Worm (Caenorhabditis elegans) whole organism, mixed stage, embryonic: ENCODE results near the gene F28B4.1.

Source experiments
- M03D4.4 ChIP-seq: sonication (generic microtip); optimal IDR thresholded peaks from 2 replicates; lab custom pipeline; 2017; ENCODE audit warnings: mild to moderate bottlenecking, missing genetic modification characterization, missing compliant biosample characterization
- blmp-1 ChIP-seq: fragments of 150-350 bp; optimal IDR thresholded peaks from 2 replicates; lab custom pipeline; 2014; ENCODE audit warnings: missing biosample characterization, missing genetic modification characterization
- elt-1 ChIP-seq: sonication (generic microtip); optimal IDR thresholded peaks from 2 replicates; lab custom pipeline; 2017; ENCODE audit warnings: missing genetic modification characterization, mild to moderate bottlenecking, missing compliant biosample characterization, antibody characterized with exemption, moderate library complexity, borderline replicate concordance; ENCODE audit not compliant: insufficient read depth
- lin-13 ChIP-seq: fragments of 150-350 bp; optimal IDR thresholded peaks from 2 replicates; lab custom pipeline; 2014; ENCODE audit warnings: missing biosample characterization, missing genetic modification characterization
- mab-5 ChIP-seq: fragments of 150-350 bp; optimal IDR thresholded peaks from 2 replicates; lab custom pipeline; 2014; ENCODE audit warnings: missing biosample characterization, missing genetic modification characterization
- nhr-12 ChIP-seq: fragments of 150-350 bp; optimal IDR thresholded peaks from 2 replicates; lab custom pipeline; 2014; ENCODE audit warnings: missing biosample characterization, missing genetic modification characterization
- nhr-237 ChIP-seq: fragments of 150-350 bp; optimal IDR thresholded peaks from 2 replicates; lab custom pipeline; 2014; ENCODE audit warnings: missing biosample characterization, missing genetic modification characterization
- nhr-76 ChIP-seq: sonication (generic microtip); optimal IDR thresholded peaks from 2 replicates; lab custom pipeline; 2017; ENCODE audit warnings: missing biosample characterization, missing genetic modification characterization
- pha-4 ChIP-seq: fragments of 150-350 bp; optimal IDR thresholded peaks from 2 replicates; lab custom pipeline; 2018; ENCODE audit warnings: missing biosample characterization, missing genetic modification reagents, missing genetic modification characterization
- snpc-4 ChIP-seq: fragments of 150-350 bp; optimal IDR thresholded peaks from 2 replicates; lab custom pipeline; 2014; ENCODE audit warnings: missing biosample characterization, missing genetic modification characterization
- unc-62 ChIP-seq: fragments of 150-350 bp; optimal IDR thresholded peaks from 2 replicates; lab custom pipeline; 2014; ENCODE audit warnings: missing biosample characterization, missing genetic modification reagents, missing genetic modification characterization
- ztf-11 ChIP-seq: fragments of 150-350 bp; optimal IDR thresholded peaks from 2 replicates; lab custom pipeline; 2014; ENCODE audit warnings: missing biosample characterization, missing genetic modification characterization

- no peak for TF ChIP-seq unc-62 (GFP tag; lab: Kevin White, UChicago)
- no peak for TF ChIP-seq mab-5 (tag; lab: Kevin White, UChicago)
- TF ChIP-seq blmp-1, result no peak
- TF ChIP-seq nhr-237 (tag; lab: Kevin White, UChicago), result no peak
- TF ChIP-seq pha-4 (tag; lab: Kevin White, UChicago), result no peak
- no peak for TF ChIP-seq snpc-4
- TF ChIP-seq nhr-76 (tag; lab: Kevin White, UChicago), result no peak
- no peak for TF ChIP-seq M03D4.4
- no peak for TF ChIP-seq elt-1 (tag; lab: Kevin White, UChicago)
- no peak for TF ChIP-seq ztf-11 (tag; lab: Kevin White, UChicago)
- no peak for TF ChIP-seq nhr-12 (tag; lab: Kevin White, UChicago)
- no peak for TF ChIP-seq lin-13 (tag; lab: Kevin White, UChicago)
These were observed 23.8 kb downstream of the F28B4.1 start for ce11 chrX:3228701-3229100.
